Worm (Caenorhabditis elegans) whole organism, midembryonic: ENCODE data around the gene pitr-2.

Source experiments
- tab-1 ChIP-seq: fragments of 200-800 bp; sonication (Bioruptor generic); IDR thresholded peaks from 2 replicates; pipeline ENCODE4 v1.3.6; 2022; ENCODE audit warnings: missing genetic modification characterization, missing compliant biosample characterization
- ztf-23 ChIP-seq: fragments of 200-800 bp; sonication (Bioruptor generic); IDR thresholded peaks from 2 replicates; pipeline ENCODE4 v1.3.6; 2022; ENCODE audit warnings: missing genetic modification reagents, missing genetic modification characterization, missing compliant biosample characterization

- no peak for TF ChIP-seq ztf-23 (GFP tag; lab: Robert Waterston, UW)
- TF ChIP-seq tab-1 (GFP tag; lab: Robert Waterston, UW): no peak
These were observed 9.7 kb downstream of the pitr-2 start, which contains the start of gene F21C10.3 for ce11 chrV:9127773-9128172.
